Fruit fly (Drosophila melanogaster): ENCODE data around the gene ninaG.

Gene ninaG

DNA sequence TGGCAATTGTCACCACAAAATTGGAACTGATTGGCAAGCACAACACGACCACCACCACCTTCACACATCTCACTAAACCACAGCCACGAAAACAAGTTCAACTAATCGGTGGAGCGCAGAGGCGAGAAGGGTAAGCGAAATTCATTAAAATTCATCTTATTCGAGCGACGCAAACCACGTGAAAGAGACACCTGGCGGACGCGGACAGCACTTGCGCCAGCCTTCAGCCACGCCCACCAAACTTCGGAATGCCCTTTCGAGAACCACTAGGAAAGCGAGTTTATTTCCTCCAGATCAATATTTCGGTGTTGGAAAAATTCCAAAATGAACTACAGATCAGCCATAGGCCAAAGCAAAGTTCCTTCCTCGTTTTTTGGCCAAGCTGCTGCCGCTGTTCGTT lies 26.0 kb downstream of the ninaG start:
- TF ChIP-seq psq (optimal IDR thresholded peaks at IDR 0.05) (no peak), h (optimal IDR thresholded peaks at IDR 0.05) (no peak), Myc (optimal IDR thresholded peaks at IDR 0.05) (no peak), ttk (optimal IDR thresholded peaks at IDR 0.05) (no peak), insv (optimal IDR thresholded peaks at IDR 0.05) (no peak), Sin3A (optimal IDR thresholded peaks at IDR 0.05) (no peak)

DNA sequence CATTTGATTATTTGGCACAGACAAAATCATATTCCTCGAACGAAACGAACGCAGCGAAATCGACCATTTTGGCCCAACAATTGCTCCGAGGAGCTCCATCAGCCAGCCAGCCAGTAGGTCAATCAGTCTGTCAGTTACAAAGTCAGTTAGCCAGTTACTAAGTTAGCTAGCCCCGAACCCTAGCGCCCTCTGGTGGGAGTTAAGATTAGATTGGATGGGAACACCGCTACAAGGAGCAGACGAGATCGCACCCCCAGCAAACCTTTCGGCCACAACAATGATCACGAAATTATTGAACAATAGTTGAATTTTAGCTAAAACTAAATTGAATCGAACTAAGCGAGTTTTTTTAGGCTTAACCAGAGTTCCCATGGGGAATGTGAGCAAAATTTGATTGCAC lies 27.6 kb downstream of the ninaG start:
- TF ChIP-seq ttk (optimal IDR thresholded peaks at IDR 0.05): no peak
- no peak for TF ChIP-seq Myc (optimal IDR thresholded peaks at IDR 0.05)
- TF ChIP-seq insv (optimal IDR thresholded peaks at IDR 0.05): no peak
- no peak for TF ChIP-seq Sin3A (optimal IDR thresholded peaks at IDR 0.05)
- TF ChIP-seq psq (optimal IDR thresholded peaks at IDR 0.05): no peak
- TF ChIP-seq h (optimal IDR thresholded peaks at IDR 0.05): no peak

DNA sequence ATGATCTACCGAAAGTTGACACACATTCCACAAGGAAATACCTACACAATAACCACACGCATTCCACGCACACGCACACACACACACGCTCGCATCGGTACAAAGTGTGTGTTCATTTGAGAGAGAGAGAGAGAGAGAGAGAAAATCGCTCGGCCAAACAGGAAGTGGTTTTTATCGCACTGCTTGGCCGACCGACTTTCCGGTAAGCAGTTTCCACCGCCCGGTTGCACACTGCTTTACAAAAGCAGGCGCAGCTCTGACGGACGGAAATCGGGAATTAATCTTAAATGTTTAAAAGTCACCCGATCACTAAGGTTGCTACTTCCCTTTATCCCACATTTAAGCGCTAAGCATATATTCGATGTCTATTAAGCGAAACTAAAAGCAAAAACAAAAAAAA lies 28.7 kb downstream of the ninaG start:
- TF ChIP-seq Myc (optimal IDR thresholded peaks at IDR 0.05) (no peak), psq (optimal IDR thresholded peaks at IDR 0.05) (no peak), insv (optimal IDR thresholded peaks at IDR 0.05) (no peak), ttk (optimal IDR thresholded peaks at IDR 0.05) (no peak), Sin3A (optimal IDR thresholded peaks at IDR 0.05) (no peak), h (optimal IDR thresholded peaks at IDR 0.05) (no peak)

DNA sequence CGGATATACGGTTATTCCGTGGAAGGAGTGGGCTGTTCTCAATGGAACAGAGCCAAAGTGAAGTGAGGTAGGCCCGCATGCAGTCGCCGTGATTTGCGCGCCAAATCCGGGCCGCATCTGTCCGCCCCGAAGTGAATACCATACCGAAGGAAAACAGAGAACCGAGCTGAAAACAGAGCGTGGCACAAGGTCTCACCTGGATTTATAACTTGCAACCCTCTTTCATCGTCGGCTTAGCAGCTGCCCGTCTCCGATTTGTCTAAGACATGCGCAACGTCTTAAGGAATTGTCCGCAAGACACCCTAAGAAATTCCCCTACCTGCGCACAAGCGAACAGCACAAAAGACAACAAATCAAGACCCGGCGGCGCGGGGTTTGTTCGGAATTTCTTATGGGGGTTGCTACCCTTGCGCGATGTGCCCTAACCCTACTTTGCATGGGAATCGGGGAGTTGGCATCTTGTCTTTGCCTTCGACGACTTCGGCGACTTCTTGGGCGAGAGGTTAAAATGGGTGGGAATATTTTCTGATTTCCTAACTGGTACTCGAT lies 42.9 kb downstream of the ninaG start:
- TF ChIP-seq Myc (optimal IDR thresholded peaks at IDR 0.05) (no peak), insv (optimal IDR thresholded peaks at IDR 0.05) (no peak), ttk (optimal IDR thresholded peaks at IDR 0.05) (no peak), h (optimal IDR thresholded peaks at IDR 0.05) (no peak), Sin3A (optimal IDR thresholded peaks at IDR 0.05) (no peak), psq (optimal IDR thresholded peaks at IDR 0.05) (no peak)

DNA sequence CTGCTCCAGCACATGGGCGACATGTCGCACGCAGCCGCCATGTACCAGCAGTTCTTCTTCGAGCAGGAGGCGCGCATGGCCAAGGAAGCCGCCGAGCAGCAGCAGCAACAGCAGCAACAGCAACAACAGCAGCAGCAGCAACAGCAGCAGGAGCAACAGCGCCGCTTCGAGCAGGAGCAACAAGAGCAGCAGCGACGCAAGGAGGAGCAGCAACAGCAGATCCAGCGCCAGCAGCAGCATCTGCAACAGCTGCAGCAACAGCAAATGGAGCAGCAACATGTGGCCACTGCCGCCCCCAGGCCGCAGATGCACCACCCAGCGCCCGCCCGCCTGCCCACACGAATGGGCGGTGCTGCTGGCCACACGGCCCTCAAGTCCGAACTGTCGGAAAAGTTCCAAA lies 46.4 kb downstream of the ninaG start:
- TF ChIP-seq Myc (optimal IDR thresholded peaks at IDR 0.05) (no peak), insv (optimal IDR thresholded peaks at IDR 0.05) (no peak), psq (optimal IDR thresholded peaks at IDR 0.05) (no peak), h (optimal IDR thresholded peaks at IDR 0.05) (no peak), Sin3A (optimal IDR thresholded peaks at IDR 0.05) (no peak), ttk (optimal IDR thresholded peaks at IDR 0.05) (no peak)

DNA sequence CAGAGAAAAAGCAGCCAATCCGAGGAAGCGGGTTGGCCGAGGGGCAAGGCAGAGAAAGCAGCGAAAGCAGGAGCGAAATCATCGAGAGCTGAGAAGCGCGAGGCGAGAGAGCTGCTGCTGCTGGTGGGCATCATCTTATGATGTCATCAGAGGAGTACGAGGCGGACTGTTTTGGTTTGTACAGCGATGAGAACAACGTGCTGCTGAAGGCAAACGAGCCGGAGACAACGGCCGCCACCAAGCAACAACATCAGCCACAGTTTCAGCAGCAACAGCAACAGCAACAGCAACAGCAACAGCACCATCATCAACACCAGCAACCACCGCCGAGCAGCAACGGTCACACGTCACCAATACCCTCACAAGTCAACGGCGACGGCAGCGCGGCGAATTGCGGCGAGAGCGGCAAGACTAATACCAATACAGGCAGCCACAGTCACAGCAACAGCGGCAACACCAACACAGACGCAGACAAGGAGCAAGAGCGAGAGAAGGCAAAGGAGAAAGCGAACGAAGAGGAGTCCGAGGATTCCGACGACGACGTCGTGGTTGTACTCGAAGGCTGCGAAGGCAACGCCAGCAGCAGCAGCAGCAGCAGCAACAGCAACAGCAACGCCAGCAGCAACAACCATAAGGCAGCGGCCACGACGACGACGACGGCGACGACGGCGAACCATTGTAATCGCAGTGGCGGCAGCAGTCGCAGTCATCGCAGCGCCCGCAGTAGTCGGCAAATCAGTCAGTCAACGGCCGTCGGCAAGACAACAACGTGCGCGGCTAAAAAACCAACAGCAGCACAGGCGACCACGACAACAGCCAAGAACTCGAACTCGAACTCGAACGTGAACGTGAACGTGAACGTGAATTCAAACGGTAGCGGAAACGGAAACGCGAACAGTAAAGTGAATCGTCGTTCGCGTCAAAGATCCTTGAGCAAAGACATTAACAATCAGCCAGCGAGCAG lies 49.2 kb downstream of the ninaG start:
- TF ChIP-seq h (optimal IDR thresholded peaks at IDR 0.05) (no peak), ttk (optimal IDR thresholded peaks at IDR 0.05) (no peak), Sin3A (optimal IDR thresholded peaks at IDR 0.05) (no peak), psq (optimal IDR thresholded peaks at IDR 0.05) (no peak), Myc (optimal IDR thresholded peaks at IDR 0.05) (no peak), insv (optimal IDR thresholded peaks at IDR 0.05) (no peak)

DNA sequence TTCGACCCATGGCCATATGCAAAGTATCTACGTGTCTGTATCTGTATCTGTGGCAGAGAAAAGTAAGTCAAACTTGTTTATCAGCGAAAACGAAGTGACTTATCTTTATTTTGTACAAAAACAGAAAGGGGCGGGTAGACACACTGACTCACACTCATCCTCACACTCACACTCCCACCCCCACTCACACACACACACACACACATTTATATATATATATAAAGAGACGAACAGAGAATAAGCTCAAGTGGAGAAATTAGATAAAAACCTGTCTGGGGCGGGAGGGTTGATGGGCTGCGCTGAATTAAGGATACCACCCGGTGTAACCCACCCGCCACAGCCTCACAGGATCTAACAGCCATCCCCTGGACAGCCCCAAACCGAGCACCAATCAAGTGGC lies 50.7 kb downstream of the ninaG start:
- TF ChIP-seq psq (optimal IDR thresholded peaks at IDR 0.05): no peak
- no peak for TF ChIP-seq Sin3A (optimal IDR thresholded peaks at IDR 0.05)
- TF ChIP-seq insv (optimal IDR thresholded peaks at IDR 0.05): no peak
- no peak for TF ChIP-seq h (optimal IDR thresholded peaks at IDR 0.05)
- no peak for TF ChIP-seq ttk (optimal IDR thresholded peaks at IDR 0.05)
- TF ChIP-seq Myc (optimal IDR thresholded peaks at IDR 0.05): no peak

DNA sequence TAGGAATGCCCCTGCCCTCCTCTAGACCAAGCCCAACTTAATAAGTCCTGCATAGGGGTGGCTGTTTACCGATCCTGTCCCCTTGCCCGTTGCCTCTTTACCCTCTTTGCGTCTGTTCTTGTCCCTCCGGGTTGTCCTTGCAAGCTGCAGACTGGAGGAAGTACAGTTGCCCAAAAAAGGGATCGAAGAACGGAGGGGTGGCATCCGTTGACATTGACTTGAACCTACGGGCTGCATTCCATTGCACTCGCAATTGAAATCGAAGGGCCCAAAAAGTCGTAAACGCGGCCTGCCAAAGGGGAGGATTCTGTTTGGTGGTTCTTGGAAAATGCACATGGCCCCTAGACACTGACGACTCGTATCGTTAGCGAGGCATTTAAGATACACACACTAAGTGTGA lies 51.2 kb downstream of the ninaG start:
- TF ChIP-seq ttk (optimal IDR thresholded peaks at IDR 0.05): no peak
- no peak for TF ChIP-seq h (optimal IDR thresholded peaks at IDR 0.05)
